Worm (Caenorhabditis elegans): ENCODE results near the gene C17H12.37.

- TF ChIP-seq snpc-4 (tag; optimal IDR thresholded peaks at IDR 0.05): no peak
- TF ChIP-seq unc-130 (GFP tag; optimal IDR thresholded peaks at IDR 0.05): no peak
- no peak for TF ChIP-seq nhr-77 (tag; optimal IDR thresholded peaks at IDR 0.05)
- TF ChIP-seq mep-1 (tag; optimal IDR thresholded peaks at IDR 0.05): no peak
- TF ChIP-seq hlh-30 (tag; optimal IDR thresholded peaks at IDR 0.05; ENCODE audit: insufficient read depth): no peak
Observed at ce11 chrIV:6757011-6757410, 47.9 kb upstream of the C17H12.37 start, which contains the start of gene usp-4.
